Worm (Caenorhabditis elegans) whole organism, midembryonic: ENCODE data around the gene abch-1.

Source experiments
- T22C8.4 ChIP-seq: fragments of 200-800 bp; sonication (Bioruptor generic); IDR thresholded peaks from 2 replicates; pipeline ENCODE4 v1.3.6; 2022; ENCODE audit warnings: missing genetic modification characterization, missing compliant biosample characterization
- cog-1 ChIP-seq: sonication (generic microtip); optimal IDR thresholded peaks from 2 replicates; lab custom pipeline; 2016; ENCODE audit warnings: missing genetic modification characterization, missing compliant biosample characterization
- flt-1 ChIP-seq: fragments of 200-800 bp; sonication (Bioruptor generic); IDR thresholded peaks from 2 replicates; pipeline ENCODE4 v1.3.6; 2022; ENCODE audit warnings: missing genetic modification characterization, missing compliant biosample characterization
- klf-2 ChIP-seq: fragments of 200-800 bp; sonication (Bioruptor generic); conservative IDR thresholded peaks from 2 replicates; pipeline ENCODE4 v1.3.6; 2022; ENCODE audit warnings: missing genetic modification reagents, missing genetic modification characterization, missing compliant biosample characterization
- med-1 ChIP-seq: sonication (generic microtip); optimal IDR thresholded peaks from 2 replicates; lab custom pipeline; 2017; ENCODE audit warnings: missing genetic modification characterization, mild to moderate bottlenecking, missing compliant biosample characterization, antibody characterized with exemption, missing genetic modification reagents; ENCODE audit not compliant: insufficient read depth
- ref-1 ChIP-seq: fragments of 200-800 bp; sonication (Bioruptor generic); conservative IDR thresholded peaks from 2 replicates; pipeline ENCODE4 v1.3.6; 2022; ENCODE audit warnings: missing genetic modification reagents, missing genetic modification characterization, missing compliant biosample characterization
- tab-1 ChIP-seq: fragments of 200-800 bp; sonication (Bioruptor generic); IDR thresholded peaks from 2 replicates; pipeline ENCODE4 v1.3.6; 2022; ENCODE audit warnings: missing genetic modification characterization, missing compliant biosample characterization
- ztf-23 ChIP-seq: fragments of 200-800 bp; sonication (Bioruptor generic); IDR thresholded peaks from 2 replicates; pipeline ENCODE4 v1.3.6; 2022; ENCODE audit warnings: missing genetic modification reagents, missing genetic modification characterization, missing compliant biosample characterization
- ztf-29 ChIP-seq: fragments of 200-800 bp; sonication (Bioruptor generic); IDR thresholded peaks from 2 replicates; pipeline ENCODE4 v1.3.6; 2022; ENCODE audit warnings: missing genetic modification reagents, missing genetic modification characterization, missing compliant biosample characterization

Gene abch-1

DNA sequence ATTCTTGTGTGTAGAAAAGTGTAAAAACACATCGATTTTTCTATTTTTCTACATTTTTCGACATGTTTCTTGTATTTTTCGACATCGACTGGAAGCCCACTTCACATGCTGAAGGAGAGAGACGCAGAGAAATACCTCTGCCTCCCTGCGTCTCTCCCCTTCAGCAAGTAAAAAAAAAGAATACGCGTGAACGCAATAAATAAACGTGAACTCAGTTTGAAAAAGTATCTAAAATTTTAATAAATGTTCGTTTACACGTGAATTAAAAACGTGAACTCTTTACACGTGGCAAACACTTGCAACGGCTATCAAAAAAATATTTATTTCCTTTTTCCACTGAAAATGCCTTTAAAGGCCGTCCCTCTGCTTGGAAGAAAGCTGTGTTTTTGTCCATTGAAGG is 28.6 kb downstream of the abch-1 start, which contains the start of gene R05G9.1:
Gene R05G9.1 (plus strand): TSS at position 343 of the 400 bp plus-strand sequence.
- TF ChIP-seq cog-1 (tag; lab: Kevin White, UChicago) (no peak), T22C8.4 (GFP tag; lab: Robert Waterston, UW) (no peak), med-1 (GFP tag; lab: Kevin White, UChicago) (no peak), ztf-29 (GFP tag; lab: Robert Waterston, UW) (no peak), flt-1 (GFP tag; lab: Robert Waterston, UW) (no peak), ztf-23 (no peak), ref-1 (no peak)

DNA sequence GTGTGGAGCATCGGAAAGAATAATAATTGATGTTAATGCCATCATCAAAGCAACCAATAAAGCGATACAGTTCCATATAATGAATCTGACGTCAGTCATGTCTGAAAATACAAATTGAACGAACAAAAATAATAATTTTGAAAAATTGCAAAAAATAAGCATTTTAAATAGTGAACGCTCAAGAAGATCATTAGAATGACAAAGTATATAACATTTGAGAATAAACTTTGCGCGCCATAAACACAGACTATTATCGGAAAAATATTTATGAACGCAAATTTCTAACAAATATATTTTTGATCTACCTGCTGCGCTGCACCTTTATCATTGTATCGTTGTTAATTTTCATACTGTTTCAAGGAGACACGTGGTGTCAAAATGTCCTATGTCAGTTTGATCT is 30.0 kb downstream of the abch-1 start, which contains the start of gene R05G9.3:
Gene R05G9.3 (minus strand): TSS at position 101 of the 400 bp plus-strand sequence.
- no peak for TF ChIP-seq flt-1 (GFP tag; lab: Robert Waterston, UW)
- no peak for TF ChIP-seq ztf-29 (GFP tag; lab: Robert Waterston, UW)
- TF ChIP-seq T22C8.4 (GFP tag; lab: Robert Waterston, UW), result no peak
- no peak for TF ChIP-seq tab-1 (GFP tag; lab: Robert Waterston, UW)
- no peak for TF ChIP-seq klf-2 (GFP tag; lab: Robert Waterston, UW)
- no peak for TF ChIP-seq med-1 (GFP tag; lab: Kevin White, UChicago)
- TF ChIP-seq ref-1, result no peak
- TF ChIP-seq ztf-23, result no peak
- TF ChIP-seq cog-1 (tag; lab: Kevin White, UChicago), result no peak

DNA sequence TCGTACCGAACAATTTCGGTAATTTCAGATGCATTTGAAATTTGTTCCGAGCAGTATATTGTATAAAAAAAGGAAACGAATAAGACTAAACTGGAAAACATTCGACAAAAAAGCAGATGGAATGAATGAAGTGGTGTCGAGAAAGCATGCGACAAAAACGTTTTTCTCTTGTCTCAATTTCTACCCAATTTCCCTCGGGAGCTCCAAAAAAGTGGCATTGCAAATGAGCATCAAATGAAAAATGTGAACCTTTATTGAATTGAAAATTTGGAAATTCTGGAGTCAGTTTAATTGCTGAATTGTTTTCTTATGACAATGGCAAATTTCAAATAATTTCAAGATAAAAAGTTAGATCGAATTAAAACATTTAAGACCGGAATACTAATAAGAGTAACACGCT is 31.3 kb downstream of the abch-1 start, which contains the start of gene R05G9.5:
Gene R05G9.5 (minus strand): TSS at position 101 of the 400 bp plus-strand sequence.
- TF ChIP-seq med-1 (GFP tag; lab: Kevin White, UChicago) (no peak), flt-1 (GFP tag; lab: Robert Waterston, UW) (no peak), klf-2 (GFP tag; lab: Robert Waterston, UW) (no peak), T22C8.4 (GFP tag; lab: Robert Waterston, UW) (no peak), tab-1 (GFP tag; lab: Robert Waterston, UW) (no peak), ztf-23 (no peak), cog-1 (tag; lab: Kevin White, UChicago) (no peak), ztf-29 (GFP tag; lab: Robert Waterston, UW) (no peak)

DNA sequence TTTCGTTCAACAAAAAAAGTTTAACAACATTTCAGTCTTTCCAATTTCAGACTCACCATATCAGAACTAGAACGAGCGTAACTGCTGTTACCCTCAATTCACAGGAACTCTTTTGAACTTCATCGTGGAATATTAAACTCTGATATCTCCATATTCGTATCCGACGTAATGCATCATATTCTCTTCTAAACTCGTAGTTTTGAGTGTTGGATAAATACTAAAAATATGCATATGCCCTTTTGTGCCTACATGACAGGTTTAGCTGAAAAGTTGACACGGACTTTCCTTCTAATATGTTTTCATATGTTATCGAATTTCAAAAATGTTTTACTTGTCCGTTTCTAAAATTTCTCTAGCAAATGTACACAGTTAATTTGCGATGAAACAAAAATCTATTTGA is 32.4 kb downstream of the abch-1 start, which contains the start of gene twk-49:
Gene twk-49 (minus strand): TSS at position 101 of the 400 bp plus-strand sequence.
- TF ChIP-seq ztf-29 (GFP tag; lab: Robert Waterston, UW) (no peak), med-1 (GFP tag; lab: Kevin White, UChicago) (no peak), klf-2 (GFP tag; lab: Robert Waterston, UW) (no peak), tab-1 (GFP tag; lab: Robert Waterston, UW) (no peak), ztf-23 (no peak), T22C8.4 (GFP tag; lab: Robert Waterston, UW) (no peak), flt-1 (GFP tag; lab: Robert Waterston, UW) (no peak), ref-1 (no peak), cog-1 (tag; lab: Kevin White, UChicago) (no peak)

DNA sequence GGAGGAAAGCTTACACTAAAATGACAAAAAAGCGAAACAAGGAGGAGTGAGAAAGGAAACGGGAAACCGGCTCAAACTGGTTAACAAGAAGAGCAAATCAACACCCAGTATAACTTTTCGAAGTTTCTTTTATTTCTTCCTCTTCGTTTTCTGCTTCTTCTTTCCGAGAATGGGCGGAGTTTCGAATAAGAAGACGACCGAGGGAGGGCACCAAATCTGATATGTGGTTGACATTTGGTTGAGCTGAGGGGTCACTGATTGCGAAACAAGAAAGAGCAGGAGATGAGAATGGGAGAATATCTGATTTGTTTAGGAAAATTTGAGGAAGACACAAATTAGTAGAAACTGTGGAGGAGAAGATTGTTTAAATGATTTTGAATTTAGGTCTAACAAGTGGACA is 32.8 kb downstream of the abch-1 start:
- TF ChIP-seq ztf-29 (GFP tag; lab: Robert Waterston, UW) (no peak), T22C8.4 (GFP tag; lab: Robert Waterston, UW) (no peak), tab-1 (GFP tag; lab: Robert Waterston, UW) (no peak), klf-2 (GFP tag; lab: Robert Waterston, UW) (no peak), ztf-23 (no peak), med-1 (GFP tag; lab: Kevin White, UChicago) (no peak), ref-1 (no peak), cog-1 (tag; lab: Kevin White, UChicago) (no peak), flt-1 (GFP tag; lab: Robert Waterston, UW) (no peak)

DNA sequence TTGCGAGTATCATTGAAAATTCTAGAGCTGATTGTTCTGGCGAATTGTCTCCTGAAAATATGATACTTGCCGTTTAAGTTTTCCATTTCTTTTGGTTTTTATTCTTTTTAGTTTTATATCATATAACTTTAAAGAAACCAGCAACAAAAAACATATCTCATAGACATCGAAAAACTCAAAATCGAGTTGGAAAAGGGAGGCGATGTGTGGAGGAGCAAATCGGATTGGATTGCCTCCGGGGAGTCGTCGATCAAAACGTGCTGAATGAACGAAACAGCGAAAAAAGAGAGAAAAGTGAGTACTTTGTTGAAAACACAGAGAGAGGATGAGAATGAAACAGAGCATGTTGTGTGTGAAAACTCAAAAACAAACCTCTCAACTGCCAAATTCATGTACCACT is 34.3 kb downstream of the abch-1 start:
- no peak for TF ChIP-seq med-1 (GFP tag; lab: Kevin White, UChicago)
- no peak for TF ChIP-seq cog-1 (tag; lab: Kevin White, UChicago)

DNA sequence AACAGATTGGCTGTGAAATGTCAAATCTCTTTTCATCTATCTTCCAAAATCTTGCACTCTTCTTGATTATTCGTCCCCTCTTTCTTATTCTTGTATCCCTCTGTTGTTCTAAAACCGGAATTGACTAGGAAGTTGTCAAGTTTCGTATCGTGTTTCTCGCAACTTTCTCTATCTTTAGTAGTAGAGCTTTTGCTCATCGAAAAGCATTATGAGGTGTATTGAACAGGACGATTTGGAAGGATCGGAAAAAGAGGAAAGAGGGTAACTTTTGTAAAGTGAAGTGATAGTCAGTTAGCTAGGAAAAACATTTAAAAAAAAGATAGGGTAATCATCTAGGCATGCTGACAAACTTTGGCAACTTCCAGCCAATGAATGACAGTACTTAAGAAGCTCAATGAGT is 34.9 kb downstream of the abch-1 start:
- TF ChIP-seq tab-1 (GFP tag; lab: Robert Waterston, UW) (no peak), med-1 (GFP tag; lab: Kevin White, UChicago) (no peak), ref-1 (no peak), cog-1 (tag; lab: Kevin White, UChicago) (no peak), T22C8.4 (GFP tag; lab: Robert Waterston, UW) (no peak), ztf-29 (GFP tag; lab: Robert Waterston, UW) (no peak), ztf-23 (no peak), flt-1 (GFP tag; lab: Robert Waterston, UW) (no peak), klf-2 (GFP tag; lab: Robert Waterston, UW) (no peak)

DNA sequence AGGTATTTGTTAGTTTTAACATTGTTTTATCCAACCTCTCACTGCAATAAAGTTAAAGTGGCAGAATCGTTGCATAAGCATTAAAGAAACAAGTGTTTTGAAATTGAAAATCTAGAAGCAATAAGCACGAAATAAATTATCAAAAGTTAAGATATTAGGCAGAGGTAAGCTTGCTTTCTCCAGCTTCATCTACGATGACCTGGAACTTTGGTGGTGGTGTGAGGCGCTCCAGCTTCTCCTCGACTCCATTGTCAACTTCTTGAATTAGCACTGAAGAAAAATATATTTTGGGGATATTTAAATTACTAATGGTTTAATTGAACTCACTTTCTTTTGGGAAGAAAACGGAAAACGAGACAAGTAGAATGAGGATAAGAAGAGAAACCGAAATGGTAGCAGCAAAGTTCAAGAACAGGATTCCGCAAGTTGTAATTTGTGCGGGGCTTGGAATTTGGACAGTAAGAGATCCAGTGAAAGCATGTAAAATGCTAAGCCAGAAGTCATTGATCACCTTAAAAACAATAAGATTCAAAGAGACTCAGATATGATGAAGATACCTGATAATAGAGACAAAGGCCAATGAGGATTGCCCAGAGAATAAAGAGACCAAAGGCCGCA is 37.6 kb downstream of the abch-1 start:
- TF ChIP-seq T22C8.4 (GFP tag; lab: Robert Waterston, UW), result no peak
- no peak for TF ChIP-seq cog-1 (tag; lab: Kevin White, UChicago)
- TF ChIP-seq tab-1 (GFP tag; lab: Robert Waterston, UW), result no peak
- TF ChIP-seq ztf-23, result no peak
- TF ChIP-seq ref-1, result no peak
- no peak for TF ChIP-seq ztf-29 (GFP tag; lab: Robert Waterston, UW)
- no peak for TF ChIP-seq med-1 (GFP tag; lab: Kevin White, UChicago)
- no peak for TF ChIP-seq klf-2 (GFP tag; lab: Robert Waterston, UW)
- TF ChIP-seq flt-1 (GFP tag; lab: Robert Waterston, UW), result no peak

DNA sequence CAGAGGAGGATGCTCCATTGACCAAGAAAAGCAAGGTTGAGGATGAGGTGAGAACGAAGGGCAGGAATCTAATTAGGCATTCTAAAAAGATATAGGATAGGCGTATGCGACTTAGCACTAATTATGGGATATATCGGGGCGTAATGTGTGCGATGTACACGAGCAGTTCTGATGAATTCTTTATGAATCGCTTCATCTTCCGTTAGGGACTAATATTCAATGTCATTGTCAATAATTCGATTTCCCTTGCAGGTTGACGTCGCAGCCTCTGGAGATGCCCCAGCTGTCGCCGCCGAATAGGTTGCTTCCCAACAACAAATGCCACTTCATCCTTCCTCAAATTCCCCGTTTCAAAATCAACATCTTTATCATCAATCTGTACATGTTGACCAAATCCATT is 38.3 kb downstream of the abch-1 start:
- TF ChIP-seq med-1 (GFP tag; lab: Kevin White, UChicago) (no peak), ztf-23 (no peak), tab-1 (GFP tag; lab: Robert Waterston, UW) (no peak), ref-1 (no peak), cog-1 (tag; lab: Kevin White, UChicago) (no peak), ztf-29 (GFP tag; lab: Robert Waterston, UW) (no peak), flt-1 (GFP tag; lab: Robert Waterston, UW) (no peak), klf-2 (GFP tag; lab: Robert Waterston, UW) (no peak), T22C8.4 (GFP tag; lab: Robert Waterston, UW) (no peak)
